Worm (Caenorhabditis elegans) whole organism, L2 larva: ENCODE measurements around the gene jbts-14.

Source experiments
- F13H6.1 ChIP-seq: sonication (generic microtip); optimal IDR thresholded peaks from 2 replicates; lab custom pipeline; 2016; ENCODE audit warnings: missing genetic modification characterization, missing compliant biosample characterization
- R02D3.7 ChIP-seq: fragments of 150-350 bp; optimal IDR thresholded peaks from 2 replicates; lab custom pipeline; 2014; ENCODE audit warnings: missing biosample characterization, missing genetic modification characterization
- Y55F3AM.14 ChIP-seq: fragments of 200-800 bp; sonication (Bioruptor generic); optimal IDR thresholded peaks from 2 replicates; lab custom pipeline; 2018; ENCODE audit warnings: mild to moderate bottlenecking, missing genetic modification characterization, missing compliant biosample characterization
- ZK546.5 ChIP-seq: sonication (generic microtip); optimal IDR thresholded peaks from 2 replicates; lab custom pipeline; 2017; ENCODE audit warnings: missing biosample characterization, missing genetic modification characterization
- ama-1 ChIP-seq: fragments of 150-350 bp; optimal IDR thresholded peaks from 2 replicates; lab custom pipeline; 2018; ENCODE audit warnings: inconsistent platforms
- blmp-1 ChIP-seq: sonication (generic microtip); optimal IDR thresholded peaks from 2 replicates; lab custom pipeline; 2017; ENCODE audit warnings: missing genetic modification characterization, mild to moderate bottlenecking, missing compliant biosample characterization, antibody characterized with exemption, moderate library complexity; ENCODE audit not compliant: insufficient read depth
- ceh-82 ChIP-seq: fragments of 150-350 bp; optimal IDR thresholded peaks from 2 replicates; lab custom pipeline; 2014; ENCODE audit warnings: missing biosample characterization, missing genetic modification characterization
- crh-2 ChIP-seq: sonication (generic microtip); optimal IDR thresholded peaks from 2 replicates; lab custom pipeline; 2017; ENCODE audit warnings: missing biosample characterization, missing genetic modification characterization
- dmd-4 ChIP-seq: sonication (generic microtip); optimal IDR thresholded peaks from 2 replicates; lab custom pipeline; 2017; ENCODE audit warnings: missing biosample characterization, missing genetic modification characterization
- egl-27 ChIP-seq: sonication (generic microtip); optimal IDR thresholded peaks from 3 replicates; lab custom pipeline; 2017; ENCODE audit warnings: missing biosample characterization, missing genetic modification reagents, missing genetic modification characterization
- elt-1 ChIP-seq: fragments of 150-350 bp; optimal IDR thresholded peaks from 2 replicates; lab custom pipeline; 2014; ENCODE audit warnings: missing biosample characterization, missing genetic modification characterization
- elt-3 ChIP-seq: sonication (generic microtip); optimal IDR thresholded peaks from 2 replicates; lab custom pipeline; 2017; ENCODE audit warnings: missing biosample characterization, missing genetic modification characterization
- lin-11 ChIP-seq: fragments of 150-350 bp; sonication (generic microtip); optimal IDR thresholded peaks from 2 replicates; lab custom pipeline; 2014; ENCODE audit warnings: missing biosample characterization, missing genetic modification characterization, inconsistent platforms, mixed read lengths
- lin-39 ChIP-seq: fragments of 150-350 bp; optimal IDR thresholded peaks from 2 replicates; lab custom pipeline; 2014; ENCODE audit warnings: missing biosample characterization, missing genetic modification reagents, missing genetic modification characterization
- lsy-2 ChIP-seq, 2 experiments: fragments of 150-350 bp in 1 of 2; sonication (generic microtip) in 1 of 2; optimal IDR thresholded peaks; 2 replicates each; lab custom pipeline; 2014 to 2017; ENCODE audit warnings: missing biosample characterization in 2 of 2, missing genetic modification characterization in 2 of 2
- mbf-1 ChIP-seq: sonication (generic microtip); optimal IDR thresholded peaks from 2 replicates; lab custom pipeline; 2017; ENCODE audit warnings: missing biosample characterization, missing genetic modification characterization
- mdl-1 ChIP-seq, 2 experiments: fragments of 150-350 bp in 1 of 2; sonication (generic microtip) in 1 of 2; optimal IDR thresholded peaks; 2 replicates each; lab custom pipeline; 2017; ENCODE audit warnings: missing biosample characterization in 2 of 2, missing genetic modification characterization in 2 of 2
- nhr-10 ChIP-seq: sonication (generic microtip); optimal IDR thresholded peaks from 2 replicates; lab custom pipeline; 2017; ENCODE audit warnings: missing biosample characterization, missing genetic modification characterization
- nhr-12 ChIP-seq: fragments of 150-350 bp; optimal IDR thresholded peaks from 2 replicates; lab custom pipeline; 2014; ENCODE audit warnings: missing biosample characterization, missing genetic modification characterization
- nhr-129 ChIP-seq: fragments of 150-350 bp; optimal IDR thresholded peaks from 2 replicates; lab custom pipeline; 2014; ENCODE audit warnings: missing biosample characterization, missing genetic modification characterization
- nhr-21 ChIP-seq: fragments of 150-350 bp; optimal IDR thresholded peaks from 2 replicates; lab custom pipeline; 2014; ENCODE audit warnings: missing biosample characterization, missing genetic modification characterization
- nhr-23 ChIP-seq: fragments of 150-350 bp; optimal IDR thresholded peaks from 2 replicates; lab custom pipeline; 2014; ENCODE audit warnings: missing biosample characterization, missing genetic modification reagents, missing genetic modification characterization
- nhr-237 ChIP-seq: fragments of 150-350 bp; optimal IDR thresholded peaks from 2 replicates; lab custom pipeline; 2014; ENCODE audit warnings: missing biosample characterization, missing genetic modification characterization
- peb-1 ChIP-seq: fragments of 150-350 bp; optimal IDR thresholded peaks from 2 replicates; lab custom pipeline; 2014; ENCODE audit warnings: missing biosample characterization, missing genetic modification characterization
- sem-4 ChIP-seq: fragments of 150-350 bp; optimal IDR thresholded peaks from 2 replicates; lab custom pipeline; 2014; ENCODE audit warnings: missing biosample characterization, missing genetic modification reagents, missing genetic modification characterization
- skn-1 ChIP-seq: sonication (generic microtip); optimal IDR thresholded peaks from 2 replicates; lab custom pipeline; 2017; ENCODE audit warnings: missing biosample characterization, missing genetic modification characterization
- sma-3 ChIP-seq: sonication (generic microtip); optimal IDR thresholded peaks from 2 replicates; lab custom pipeline; 2016; ENCODE audit warnings: missing genetic modification reagents, missing genetic modification characterization, missing compliant biosample characterization
- sma-9 ChIP-seq, 2 experiments: fragments of 150-350 bp in 1 of 2; sonication (generic microtip) in 1 of 2; optimal IDR thresholded peaks; 2 replicates each; lab custom pipeline; 2014 to 2016; ENCODE audit warnings: missing genetic modification characterization in 2 of 2, mild to moderate bottlenecking in 1 of 2, missing biosample characterization in 1 of 2, missing compliant biosample characterization in 1 of 2, missing genetic modification reagents in 1 of 2, moderate library complexity in 1 of 2
- snpc-4 ChIP-seq: fragments of 150-350 bp; optimal IDR thresholded peaks from 2 replicates; lab custom pipeline; 2014; ENCODE audit warnings: missing biosample characterization, missing genetic modification characterization
- unc-39 ChIP-seq: fragments of 150-350 bp; optimal IDR thresholded peaks from 2 replicates; lab custom pipeline; 2014; ENCODE audit warnings: missing biosample characterization, missing genetic modification characterization
- unc-55 ChIP-seq: fragments of 150-350 bp; sonication (generic microtip); optimal IDR thresholded peaks from 3 replicates; lab custom pipeline; 2014; ENCODE audit warnings: missing biosample characterization, missing genetic modification reagents, missing genetic modification characterization
- zag-1 ChIP-seq: fragments of 150-350 bp; optimal IDR thresholded peaks from 2 replicates; lab custom pipeline; 2014; ENCODE audit warnings: missing biosample characterization, missing genetic modification characterization
- ztf-1 ChIP-seq: fragments of 200-800 bp; sonication (Bioruptor generic); conservative IDR thresholded peaks from 2 replicates; pipeline ENCODE4 v1.3.6; 2022; ENCODE audit warnings: missing genetic modification characterization, missing compliant biosample characterization
- ztf-4 ChIP-seq: fragments of 150-350 bp; optimal IDR thresholded peaks from 2 replicates; lab custom pipeline; 2014; ENCODE audit warnings: missing biosample characterization, missing genetic modification characterization

The jbts-14 gene

ce11 chrX:8703664-8704356 is at the start of gene jbts-14:
Gene jbts-14, plus strand, starts transcription at chrX:8704306.
- TF ChIP-seq snpc-4 (tag; lab: Kevin White, UChicago) (peak; percentile 72), nhr-10 (tag; lab: Kevin White, UChicago) (no peak), ztf-4 (tag; lab: Kevin White, UChicago) (no peak), lin-39 (tag; lab: Kevin White, UChicago) (no peak)
- TF ChIP-seq, all 48 proteins: peak for 1

ce11 chrX:8656019-8656418 is 48.1 kb upstream of the jbts-14 start:
- TF ChIP-seq lin-11 (tag; lab: Kevin White, UChicago) (no peak), elt-1 (tag; lab: Kevin White, UChicago) (no peak), ama-1 (no peak), Y55F3AM.14 (GFP tag; lab: Kevin White, UChicago) (no peak), snpc-4 (tag; lab: Kevin White, UChicago) (no peak), ztf-1 (GFP tag; lab: Robert Waterston, UW) (no peak), ztf-4 (tag; lab: Kevin White, UChicago) (no peak), dmd-4 (tag; lab: Kevin White, UChicago) (no peak), F13H6.1 (no peak), R02D3.7 (tag; lab: Kevin White, UChicago) (no peak), nhr-23 (no peak), sma-3 (GFP tag; lab: Kevin White, UChicago) (no peak), unc-55 (GFP tag; lab: Kevin White, UChicago) (no peak), ceh-82 (tag; lab: Kevin White, UChicago) (no peak), zag-1 (tag; lab: Kevin White, UChicago) (no peak)

- TF ChIP-seq mdl-1 (tag; optimal IDR thresholded peaks at IDR 0.05; lab: Kevin White, UChicago) = no peak
- no peak for TF ChIP-seq unc-39 (tag; lab: Kevin White, UChicago)
- TF ChIP-seq lin-39 (tag; lab: Kevin White, UChicago) = no peak
- TF ChIP-seq blmp-1 (tag; lab: Kevin White, UChicago) = peak; percentile 62
- no peak for TF ChIP-seq snpc-4 (tag; lab: Kevin White, UChicago)
- TF ChIP-seq sma-9 (GFP tag; optimal IDR thresholded peaks at IDR 0.05; lab: Kevin White, UChicago) = peak; percentile 15
- TF ChIP-seq sma-9 (tag; optimal IDR thresholded peaks at IDR 0.05; lab: Kevin White, UChicago) = no peak
- peak; percentile 28 for TF ChIP-seq nhr-129 (tag; lab: Kevin White, UChicago)
- TF ChIP-seq, all 48 proteins: peak for 3
Measured at ce11 chrX:8659521-8659920, 44.6 kb upstream of the jbts-14 start.

- TF ChIP-seq lin-11 (tag; lab: Kevin White, UChicago) (no peak), sem-4 (tag; lab: Kevin White, UChicago) (no peak), snpc-4 (tag; lab: Kevin White, UChicago) (no peak), crh-2 (no peak), unc-55 (GFP tag; lab: Kevin White, UChicago) (no peak), egl-27 (no peak), R02D3.7 (tag; lab: Kevin White, UChicago) (no peak), ceh-82 (tag; lab: Kevin White, UChicago) (no peak), mbf-1 (tag; lab: Kevin White, UChicago) (no peak), nhr-23 (no peak), skn-1 (tag; lab: Kevin White, UChicago) (no peak)
- TF ChIP-seq, all 48 proteins: peak for 0
Measured at ce11 chrX:8660319-8660718, 43.8 kb upstream of the jbts-14 start, which contains the start of gene rig-1. Gene rig-1, plus strand, starts transcription at chrX:8660619.

- TF ChIP-seq skn-1 (tag; lab: Kevin White, UChicago) (no peak), F13H6.1 (no peak), lin-11 (tag; lab: Kevin White, UChicago) (no peak), snpc-4 (tag; lab: Kevin White, UChicago) (no peak), nhr-12 (tag; lab: Kevin White, UChicago) (no peak), ama-1 (no peak), nhr-237 (tag; lab: Kevin White, UChicago) (no peak), lsy-2 (tag; optimal IDR thresholded peaks at IDR 0.05; lab: Kevin White, UChicago) (no peak), peb-1 (no peak), nhr-21 (no peak), ZK546.5 (no peak), elt-3 (tag; lab: Kevin White, UChicago) (no peak)
Measured at ce11 chrX:8660909-8661308, 43.2 kb upstream of the jbts-14 start.
